Fruit fly (Drosophila melanogaster): Measurements from ENCODE around the gene Nepl11.

The Nepl11 gene

dm6 chr3R:4333964-4334363, 39.3 kb upstream of the Nepl11 start, which contains the start of gene CG9776 (continued):
- TF ChIP-seq CG7357 (GFP tag; IDR thresholded peaks at IDR 0.05) (peak; percentile 98), unpg (GFP tag; optimal IDR thresholded peaks at IDR 0.05) (no peak), Bgb (GFP tag; IDR thresholded peaks at IDR 0.05; ENCODE audit: partially characterized antibody) (peak; percentile 99), CG12299 (tag; optimal IDR thresholded peaks at IDR 0.05) (peak; percentile 40), CG6854 (GFP tag; optimal IDR thresholded peaks at IDR 0.05) (no peak), fd96Cb (tag; optimal IDR thresholded peaks at IDR 0.05) (peak; percentile 46), BEAF-32 (GFP tag; optimal IDR thresholded peaks at IDR 0.05) (peak; percentile 98), CG15696 (tag; optimal IDR thresholded peaks at IDR 0.05) (peak; percentile 53), YL-1 (GFP tag; optimal IDR thresholded peaks at IDR 0.05) (peak; percentile 80), tio (GFP tag; optimal IDR thresholded peaks at IDR 0.05) (no peak), MBD-R2 (GFP tag; IDR thresholded peaks at IDR 0.05) (peak; percentile 87), her (GFP tag; optimal IDR thresholded peaks at IDR 0.05) (peak; percentile 50), CG3065 (GFP tag; optimal IDR thresholded peaks at IDR 0.05) (peak; percentile 39), CrebB (tag; optimal IDR thresholded peaks at IDR 0.05) (peak; percentile 29), da (GFP tag; optimal IDR thresholded peaks at IDR 0.05) (peak; percentile 34), CkIIα-i1 (GFP tag; IDR thresholded peaks at IDR 0.05) (0 out of 2 replicates have a peak, but pooled peaks have one; percentile 4), CG12659 (GFP tag; optimal IDR thresholded peaks at IDR 0.05) (peak; percentile 82), Myb (GFP tag; optimal IDR thresholded peaks at IDR 0.05) (peak; percentile 71), Sox100B (GFP tag; optimal IDR thresholded peaks at IDR 0.05) (peak; percentile 21), toy (GFP tag; IDR thresholded peaks at IDR 0.05) (no peak), Dip2 (GFP tag; IDR thresholded peaks at IDR 0.05) (no peak), insv (GFP tag; optimal IDR thresholded peaks at IDR 0.05) (peak in 1 of 2 experiments; percentile 7), CG3407 (GFP tag; optimal IDR thresholded peaks at IDR 0.05) (no peak), dati (GFP tag; IDR thresholded peaks at IDR 0.05) (no peak), CG9876 (GFP tag; optimal IDR thresholded peaks at IDR 0.05) (peak; percentile 16), Atf6 (GFP tag; IDR thresholded peaks at IDR 0.05) (peak; percentile 39; the same call in 1 of the 2 replicates), CG10959 (GFP tag; IDR thresholded peaks at IDR 0.05) (no peak), Hmx (GFP tag; optimal IDR thresholded peaks at IDR 0.05) (no peak), chif (GFP tag; optimal IDR thresholded peaks at IDR 0.05) (peak; percentile 15 to 74), slp2 (GFP tag; optimal IDR thresholded peaks at IDR 0.05) (peak; percentile 67), CG18619 (GFP tag; optimal IDR thresholded peaks at IDR 0.05) (no peak), en (GFP tag; optimal IDR thresholded peaks at IDR 0.05) (no peak), CG11093 (GFP tag; IDR thresholded peaks at IDR 0.05) (0 out of 3 replicates have a peak, but pooled peaks have one; percentile 13), lola (GFP tag; optimal IDR thresholded peaks at IDR 0.05) (peak in 1 of 3 experiments; percentile 97), esg (GFP tag; conservative IDR thresholded peaks at IDR 0.05) (no peak), CG17359 (tag; optimal IDR thresholded peaks at IDR 0.05) (peak; percentile 57), CG11085 (GFP tag; IDR thresholded peaks at IDR 0.05) (peak; percentile 55; the same call in 1 of the 2 replicates), vnd (GFP tag; IDR thresholded peaks at IDR 0.05; ENCODE audit: partially characterized antibody) (peak; percentile 97), zen2 (GFP tag; IDR thresholded peaks at IDR 0.05; ENCODE audit: partially characterized antibody) (peak; percentile 98), slou (GFP tag; optimal IDR thresholded peaks at IDR 0.05) (peak; percentile 6), eve (GFP tag; optimal IDR thresholded peaks at IDR 0.05) (no peak), Dbx (GFP tag; IDR thresholded peaks at IDR 0.05) (peak; percentile 75), corto (GFP tag; optimal IDR thresholded peaks at IDR 0.05) (no peak), HHEX (GFP tag; optimal IDR thresholded peaks at IDR 0.05) (no peak), BtbVII (GFP tag; optimal IDR thresholded peaks at IDR 0.05) (no peak), br (optimal IDR thresholded peaks at IDR 0.05) (no peak), CG11504 (tag; optimal IDR thresholded peaks at IDR 0.05) (no peak), CG9932 (GFP tag; IDR thresholded peaks at IDR 0.05) (peak; percentile 77), CG7745 (tag; optimal IDR thresholded peaks at IDR 0.05) (no peak), Atf-2 (GFP tag; optimal IDR thresholded peaks at IDR 0.05) (peak; percentile 36), Dref (GFP tag; IDR thresholded peaks at IDR 0.05) (peak; percentile 99)

Data from whole organism, embryonic.